Worm (Caenorhabditis elegans): ENCODE measurements around the gene F07A11.1.

DNA sequence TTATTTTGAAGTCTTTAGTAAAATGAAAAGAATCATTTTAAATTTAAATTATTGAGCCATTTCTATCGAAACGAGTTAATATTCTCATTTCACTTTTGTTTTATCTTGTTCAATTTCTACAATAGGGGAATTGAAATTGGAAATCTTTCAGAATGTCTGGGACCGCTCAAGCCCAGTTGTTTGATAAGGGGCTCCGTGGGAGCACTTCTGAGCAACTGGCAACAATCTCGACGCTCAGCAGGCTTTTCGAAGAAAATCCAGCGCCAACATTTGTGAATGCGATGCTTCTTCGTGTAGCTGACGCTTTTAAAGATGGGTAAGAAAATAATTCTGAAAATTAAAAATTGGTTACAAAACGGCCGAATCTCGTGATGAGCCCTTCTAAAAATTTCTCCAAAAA lies 9.2 kb downstream of the F07A11.1 start, which contains the start of gene ints-7:
- no peak for TF ChIP-seq fos-1 (tag; optimal IDR thresholded peaks at IDR 0.05)
- no peak for TF ChIP-seq R02D3.7 (tag; optimal IDR thresholded peaks at IDR 0.05)
- no peak for TF ChIP-seq egl-27 (tag; optimal IDR thresholded peaks at IDR 0.05)
- no peak for TF ChIP-seq C34F6.9 (tag; optimal IDR thresholded peaks at IDR 0.05)
- TF ChIP-seq zag-1 (tag; optimal IDR thresholded peaks at IDR 0.05), result no peak
- no peak for TF ChIP-seq unc-62 (GFP tag; optimal IDR thresholded peaks at IDR 0.05)
- TF ChIP-seq mdl-1 (tag; optimal IDR thresholded peaks at IDR 0.05), result no peak
- TF ChIP-seq alr-1 (tag; optimal IDR thresholded peaks at IDR 0.05), result no peak
- no peak for TF ChIP-seq F13H6.1 (tag; optimal IDR thresholded peaks at IDR 0.05)
- TF ChIP-seq nhr-11 (tag; optimal IDR thresholded peaks at IDR 0.05), result no peak
- TF ChIP-seq mab-5 (tag; optimal IDR thresholded peaks at IDR 0.05), result no peak
- no peak for TF ChIP-seq lin-13 (GFP tag; optimal IDR thresholded peaks at IDR 0.05)
- no peak for TF ChIP-seq ztf-11 (tag; optimal IDR thresholded peaks at IDR 0.05)

Measured in whole organism, L2 larva.